Worm (Caenorhabditis elegans) whole organism, midembryonic: ENCODE measurements around the gene F31F6.3.

Source experiments
- cog-1 ChIP-seq: sonication (generic microtip); optimal IDR thresholded peaks from 2 replicates; lab custom pipeline; 2016; ENCODE audit warnings: missing genetic modification characterization, missing compliant biosample characterization
- flt-1 ChIP-seq: fragments of 200-800 bp; sonication (Bioruptor generic); IDR thresholded peaks from 2 replicates; pipeline ENCODE4 v1.3.6; 2022; ENCODE audit warnings: missing genetic modification characterization, missing compliant biosample characterization
- ref-1 ChIP-seq: fragments of 200-800 bp; sonication (Bioruptor generic); conservative IDR thresholded peaks from 2 replicates; pipeline ENCODE4 v1.3.6; 2022; ENCODE audit warnings: missing genetic modification reagents, missing genetic modification characterization, missing compliant biosample characterization
- ztf-23 ChIP-seq: fragments of 200-800 bp; sonication (Bioruptor generic); IDR thresholded peaks from 2 replicates; pipeline ENCODE4 v1.3.6; 2022; ENCODE audit warnings: missing genetic modification reagents, missing genetic modification characterization, missing compliant biosample characterization
- ztf-29 ChIP-seq: fragments of 200-800 bp; sonication (Bioruptor generic); IDR thresholded peaks from 2 replicates; pipeline ENCODE4 v1.3.6; 2022; ENCODE audit warnings: missing genetic modification reagents, missing genetic modification characterization, missing compliant biosample characterization

- TF ChIP-seq ztf-23 (GFP tag; lab: Robert Waterston, UW) (no peak), ztf-29 (GFP tag; lab: Robert Waterston, UW) (no peak), ref-1 (no peak), flt-1 (GFP tag; lab: Robert Waterston, UW) (no peak), cog-1 (tag; lab: Kevin White, UChicago) (no peak)
Observed at ce11 chrX:14861752-14862151, 10.9 kb downstream of the F31F6.3 start, which contains the start of gene dmd-4.
